Worm (Caenorhabditis elegans): Measurements from ENCODE around the gene ttr-12.

ce11 chrV:20580511-20581040, 28.0 kb downstream of the ttr-12 start, which contains the start of gene F26F2.7:
- TF ChIP-seq mep-1 (tag; optimal IDR thresholded peaks at IDR 0.05) (peak; percentile 74), pha-4 (tag; optimal IDR thresholded peaks at IDR 0.05) (peak; percentile 23), blmp-1 (tag; optimal IDR thresholded peaks at IDR 0.05) (no peak), nhr-76 (tag; optimal IDR thresholded peaks at IDR 0.05) (no peak), ztf-11 (tag; optimal IDR thresholded peaks at IDR 0.05) (no peak), mab-5 (tag; optimal IDR thresholded peaks at IDR 0.05) (peak; percentile 45), ham-2 (GFP tag; optimal IDR thresholded peaks at IDR 0.05) (no peak), sptf-1 (tag; optimal IDR thresholded peaks at IDR 0.05) (peak; percentile 95), unc-62 (GFP tag; optimal IDR thresholded peaks at IDR 0.05) (no peak), ceh-43 (GFP tag; optimal IDR thresholded peaks at IDR 0.05) (peak; percentile 34), sem-2 (GFP tag; optimal IDR thresholded peaks at IDR 0.05) (no peak)

Measured in whole organism, mixed stage, embryonic.